Fruit fly (Drosophila melanogaster): Measurements from ENCODE around the gene CG10068.

The CG10068 gene

DNA sequence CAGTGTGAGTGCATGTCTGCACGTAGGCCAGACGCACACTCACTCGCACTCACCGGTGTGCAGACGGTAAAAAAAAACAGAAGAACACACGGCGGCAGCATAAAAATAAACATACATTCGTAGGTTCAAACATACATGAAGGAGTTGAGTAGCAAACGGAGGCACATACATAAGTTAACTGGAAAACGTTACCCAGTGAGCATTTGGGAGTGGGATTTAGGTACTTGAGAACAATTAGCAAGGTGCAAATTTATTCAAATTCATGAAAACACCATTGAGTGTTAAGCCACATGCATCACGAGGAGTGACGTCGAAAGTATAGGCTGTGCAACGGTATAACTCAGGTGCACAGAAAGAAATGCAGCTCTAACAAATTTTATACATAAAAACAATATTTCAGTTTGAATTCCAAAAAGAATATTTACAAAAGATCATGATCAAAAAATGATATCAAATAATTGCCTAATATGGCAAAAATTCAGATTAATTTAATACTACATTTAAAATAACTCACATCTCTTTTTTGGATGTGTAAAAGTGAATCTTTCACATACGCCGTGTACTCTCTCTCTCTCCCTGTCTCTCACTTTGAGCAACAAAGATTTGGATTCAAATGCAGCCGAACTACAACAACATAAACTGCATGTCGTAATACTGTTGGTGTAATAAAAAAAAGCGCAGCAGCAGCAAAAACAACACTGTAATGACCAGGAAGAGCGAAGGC, 19.1 kb downstream of the CG10068 start (continued):
- TF ChIP-seq HLH106 (tag; optimal IDR thresholded peaks at IDR 0.05) = peak; percentile 98
- TF ChIP-seq psq (GFP tag; optimal IDR thresholded peaks at IDR 0.05) = peak; percentile 92
- no peak for TF ChIP-seq Hr83 (GFP tag; optimal IDR thresholded peaks at IDR 0.05; ENCODE audit: poor library complexity, severe bottlenecking)
- TF ChIP-seq CG9705 (GFP tag; optimal IDR thresholded peaks at IDR 0.05) = peak; percentile 91
- TF ChIP-seq woc (GFP tag; optimal IDR thresholded peaks at IDR 0.05) = peak; percentile 96
- no peak for TF ChIP-seq Hr78 (GFP tag; optimal IDR thresholded peaks at IDR 0.05)
- peak; percentile 54 for TF ChIP-seq sage (GFP tag; optimal IDR thresholded peaks at IDR 0.05)
- no peak for TF ChIP-seq Rel (GFP tag; optimal IDR thresholded peaks at IDR 0.05)
- TF ChIP-seq Rel (tag; optimal IDR thresholded peaks at IDR 0.05) = peak; percentile 73

dm6 chr3R:7107713-7108588, 19.9 kb downstream of the CG10068 start:
- TF ChIP-seq Abd-B (GFP tag; optimal IDR thresholded peaks at IDR 0.05) (no peak), rgr (GFP tag; optimal IDR thresholded peaks at IDR 0.05) (no peak), Vsx2 (GFP tag; optimal IDR thresholded peaks at IDR 0.05; ENCODE audit: partially characterized antibody) (peak; percentile 93), N (GFP tag; optimal IDR thresholded peaks at IDR 0.05) (peak; percentile 2), h (GFP tag; optimal IDR thresholded peaks at IDR 0.05) (peak; percentile 25), sage (GFP tag; optimal IDR thresholded peaks at IDR 0.05) (peak; percentile 63), sv (GFP tag; optimal IDR thresholded peaks at IDR 0.05) (no peak), OdsH (GFP tag; optimal IDR thresholded peaks at IDR 0.05) (peak; percentile 8), dsf (GFP tag; optimal IDR thresholded peaks at IDR 0.05; ENCODE audit: borderline replicate concordance) (no peak), CG32264 (GFP tag; optimal IDR thresholded peaks at IDR 0.05) (no peak), tai (GFP tag; optimal IDR thresholded peaks at IDR 0.05) (no peak), CG9705 (GFP tag; optimal IDR thresholded peaks at IDR 0.05) (peak; percentile 0), Myc (optimal IDR thresholded peaks at IDR 0.05) (no peak), br (GFP tag; optimal IDR thresholded peaks at IDR 0.05) (peak; percentile 20), Dif (GFP tag; optimal IDR thresholded peaks at IDR 0.05; ENCODE audit: partially characterized antibody) (peak; percentile 98), foxo (GFP tag; optimal IDR thresholded peaks at IDR 0.05) (peak in 1 of 2 experiments; percentile 25), pan (optimal IDR thresholded peaks at IDR 0.05) (no peak), Hnf4 (GFP tag; optimal IDR thresholded peaks at IDR 0.05) (peak; percentile 42), Hr83 (GFP tag; optimal IDR thresholded peaks at IDR 0.05; ENCODE audit: poor library complexity, severe bottlenecking) (no peak), Jra (GFP tag; optimal IDR thresholded peaks at IDR 0.05) (no peak), Dfd (GFP tag; optimal IDR thresholded peaks at IDR 0.05) (no peak), dmrt93B (GFP tag; optimal IDR thresholded peaks at IDR 0.05) (no peak), Hr78 (GFP tag; optimal IDR thresholded peaks at IDR 0.05) (no peak), CrebA (GFP tag; optimal IDR thresholded peaks at IDR 0.05; ENCODE audit: borderline replicate concordance) (no peak), woc (GFP tag; optimal IDR thresholded peaks at IDR 0.05) (no peak), Mio (GFP tag; optimal IDR thresholded peaks at IDR 0.05) (no peak), HLH106 (tag; optimal IDR thresholded peaks at IDR 0.05) (no peak), ey (GFP tag; optimal IDR thresholded peaks at IDR 0.05) (peak; percentile 31), GATAd (GFP tag; optimal IDR thresholded peaks at IDR 0.05) (no peak), usp (GFP tag; optimal IDR thresholded peaks at IDR 0.05) (no peak), fru (GFP tag; optimal IDR thresholded peaks at IDR 0.05) (peak; percentile 35), Rel (GFP tag; optimal IDR thresholded peaks at IDR 0.05) (no peak), Rel (tag; optimal IDR thresholded peaks at IDR 0.05) (peak; percentile 81), psq (GFP tag; optimal IDR thresholded peaks at IDR 0.05) (peak; percentile 83), Sp1 (GFP tag; optimal IDR thresholded peaks at IDR 0.05) (no peak), dl (GFP tag; optimal IDR thresholded peaks at IDR 0.05; ENCODE audit: insufficient read depth in 1 of 2, partially characterized antibody in 2 of 2) (peak; percentile 95 to 96), lola (GFP tag; optimal IDR thresholded peaks at IDR 0.05) (no peak), brk (GFP tag; optimal IDR thresholded peaks at IDR 0.05) (no peak), jim (GFP tag; optimal IDR thresholded peaks at IDR 0.05) (no peak)
